Worm (Caenorhabditis elegans) whole organism, L3 larva: ENCODE results near the gene ZK285.2.

Source experiments
- ceh-16 ChIP-seq: sonication (generic microtip); optimal IDR thresholded peaks from 2 replicates; lab custom pipeline; 2017; ENCODE audit warnings: missing biosample characterization, missing genetic modification characterization
- ceh-82 ChIP-seq: fragments of 150-350 bp; optimal IDR thresholded peaks from 2 replicates; lab custom pipeline; 2014; ENCODE audit warnings: missing biosample characterization, missing genetic modification characterization
- elt-1 ChIP-seq: fragments of 150-350 bp; optimal IDR thresholded peaks from 2 replicates; lab custom pipeline; 2014; ENCODE audit warnings: missing biosample characterization, missing genetic modification characterization
- jun-1 ChIP-seq: fragments of 150-350 bp; optimal IDR thresholded peaks from 2 replicates; lab custom pipeline; 2014; ENCODE audit warnings: missing biosample characterization, missing genetic modification reagents, missing genetic modification characterization
- nhr-237 ChIP-seq: fragments of 150-350 bp; optimal IDR thresholded peaks from 2 replicates; lab custom pipeline; 2014; ENCODE audit warnings: missing biosample characterization, missing genetic modification characterization
- nhr-77 ChIP-seq: fragments of 150-350 bp; optimal IDR thresholded peaks from 2 replicates; lab custom pipeline; 2014; ENCODE audit warnings: missing biosample characterization, missing genetic modification characterization
- sea-2 ChIP-seq: fragments of 150-350 bp; sonication (generic microtip); optimal IDR thresholded peaks from 4 replicates; lab custom pipeline; 2014; ENCODE audit warnings: missing biosample characterization, missing genetic modification reagents, missing genetic modification characterization
- unc-62 ChIP-seq: fragments of 150-350 bp; sonication (generic microtip); optimal IDR thresholded peaks from 4 replicates; lab custom pipeline; 2014; ENCODE audit warnings: missing biosample characterization, missing genetic modification reagents, missing genetic modification characterization

DNA sequence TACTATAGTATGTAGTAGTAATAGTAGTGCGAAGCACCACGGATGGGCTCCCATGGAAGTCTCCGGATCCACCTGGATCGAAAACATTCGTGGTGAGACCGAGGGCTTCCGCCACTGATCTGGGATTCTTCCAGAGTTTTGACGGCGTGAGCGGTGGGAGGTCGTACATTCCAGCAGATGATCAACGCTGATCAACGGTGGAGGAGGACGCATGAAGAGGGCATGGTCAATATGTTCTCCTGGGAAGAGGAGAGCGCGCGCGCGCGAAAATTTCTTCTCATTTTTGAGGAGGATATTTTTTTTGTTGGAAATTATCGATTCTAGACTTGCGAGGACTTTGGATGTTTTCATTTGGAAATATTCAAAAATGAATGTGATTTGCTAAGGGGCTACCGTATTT is 13.2 kb upstream of the ZK285.2 start:
- TF ChIP-seq jun-1 (tag; lab: Kevin White, UChicago) (no peak), ceh-82 (no peak), nhr-237 (tag; lab: Kevin White, UChicago) (no peak), sea-2 (GFP tag; lab: Kevin White, UChicago) (no peak), ceh-16 (tag; lab: Kevin White, UChicago) (no peak), nhr-77 (tag; lab: Kevin White, UChicago) (no peak), unc-62 (GFP tag; lab: Kevin White, UChicago) (no peak), elt-1 (no peak)
